Worm (Caenorhabditis elegans): ENCODE results near the gene F53B1.9.

- TF ChIP-seq W03F9.2 (tag; optimal IDR thresholded peaks at IDR 0.05) (no peak), him-1 (tag; optimal IDR thresholded peaks at IDR 0.05) (no peak), dao-5 (tag; optimal IDR thresholded peaks at IDR 0.05) (no peak)
These were observed 18.4 kb upstream of the F53B1.9 start, which contains the start of gene npax-2 for ce11 chrX:2150006-2150405.
